Worm (Caenorhabditis elegans) whole organism, L4 larva: ENCODE results near the gene F02D8.9.

Experiments
- D1046.2 ChIP-seq: fragments of 200-800 bp; sonication (Bioruptor generic); IDR thresholded peaks from 2 replicates; pipeline ENCODE4 v1.3.6; 2022; ENCODE audit warnings: missing genetic modification characterization, missing compliant biosample characterization
- F26F4.8 ChIP-seq: fragments of 200-800 bp; sonication (Bioruptor generic); conservative IDR thresholded peaks from 2 replicates; pipeline ENCODE4 v1.3.6; 2022; ENCODE audit warnings: missing genetic modification characterization, missing compliant biosample characterization
- F37D6.2 ChIP-seq: sonication (generic microtip); optimal IDR thresholded peaks from 2 replicates; lab custom pipeline; 2016; ENCODE audit warnings: mild to moderate bottlenecking, missing genetic modification characterization, missing compliant biosample characterization
- F44E2.7 ChIP-seq: fragments of 200-800 bp; sonication (Bioruptor generic); IDR thresholded peaks from 2 replicates; pipeline ENCODE4 v2.1.2; 2022; ENCODE audit warnings: missing genetic modification characterization, missing compliant biosample characterization
- R02D3.7 ChIP-seq: fragments of 150-350 bp; sonication (generic microtip); optimal IDR thresholded peaks from 3 replicates; lab custom pipeline; 2014; ENCODE audit warnings: missing biosample characterization, missing genetic modification characterization
- T20F7.1 ChIP-seq: fragments of 200-800 bp; sonication (Bioruptor generic); optimal IDR thresholded peaks from 2 replicates; lab custom pipeline; 2018; ENCODE audit warnings: mild to moderate bottlenecking, missing genetic modification characterization, missing compliant biosample characterization
- Y105C5A.15 ChIP-seq: fragments of 200-800 bp; sonication (Bioruptor generic); IDR thresholded peaks from 2 replicates; pipeline ENCODE4 v1.3.6; 2022; ENCODE audit warnings: missing genetic modification characterization, missing compliant biosample characterization
- Y5F2A.4 ChIP-seq: fragments of 200-800 bp; sonication (Bioruptor generic); optimal IDR thresholded peaks from 2 replicates; lab custom pipeline; 2018; ENCODE audit warnings: mild to moderate bottlenecking, missing genetic modification characterization, missing compliant biosample characterization
- ama-1 ChIP-seq: fragments of 150-350 bp; optimal IDR thresholded peaks from 2 replicates; lab custom pipeline; 2014; ENCODE audit warnings: inconsistent platforms, mixed read lengths
- arid-1 ChIP-seq: fragments of 200-800 bp; sonication (Bioruptor generic); conservative IDR thresholded peaks from 2 replicates; pipeline ENCODE4 v1.3.6; 2022; ENCODE audit warnings: missing genetic modification reagents, missing genetic modification characterization, missing compliant biosample characterization
- ceh-20 ChIP-seq: fragments of 200-800 bp; sonication (Bioruptor generic); IDR thresholded peaks from 2 replicates; pipeline ENCODE4 v1.3.6; 2022; ENCODE audit warnings: missing genetic modification reagents, missing genetic modification characterization, missing compliant biosample characterization
- ceh-44 ChIP-seq: fragments of 200-800 bp; sonication (Bioruptor generic); IDR thresholded peaks from 2 replicates; pipeline ENCODE4 v1.3.6; 2022; ENCODE audit warnings: missing genetic modification reagents, missing genetic modification characterization, missing compliant biosample characterization
- ceh-82 ChIP-seq: sonication (generic microtip); optimal IDR thresholded peaks from 2 replicates; lab custom pipeline; 2017; ENCODE audit warnings: missing biosample characterization, missing genetic modification characterization
- daf-8 ChIP-seq: fragments of 200-800 bp; sonication (Bioruptor generic); IDR thresholded peaks from 2 replicates; pipeline ENCODE4 v1.3.6; 2022; ENCODE audit warnings: missing genetic modification characterization, missing compliant biosample characterization
- dpl-1 ChIP-seq: fragments of 150-350 bp; optimal IDR thresholded peaks from 2 replicates; lab custom pipeline; 2014; ENCODE audit warnings: missing biosample characterization, missing genetic modification reagents, missing genetic modification characterization
- duxl-1 ChIP-seq: sonication (generic microtip); optimal IDR thresholded peaks from 2 replicates; lab custom pipeline; 2016; ENCODE audit warnings: mild to moderate bottlenecking, missing genetic modification characterization, moderate library complexity, missing compliant biosample characterization; ENCODE audit not compliant: poor library complexity
- fkh-10 ChIP-seq: fragments of 150-350 bp; optimal IDR thresholded peaks from 2 replicates; lab custom pipeline; 2014; ENCODE audit warnings: missing biosample characterization, missing genetic modification reagents, missing genetic modification characterization
- hlh-11 ChIP-seq: fragments of 200-800 bp; sonication (Bioruptor generic); optimal IDR thresholded peaks from 2 replicates; lab custom pipeline; 2018; ENCODE audit warnings: mild to moderate bottlenecking, missing genetic modification characterization, missing compliant biosample characterization
- lim-7 ChIP-seq: fragments of 200-800 bp; sonication (Bioruptor generic); IDR thresholded peaks from 2 replicates; pipeline ENCODE4 v1.3.6; 2022; ENCODE audit warnings: missing genetic modification characterization, missing compliant biosample characterization
- lir-3 ChIP-seq: sonication (generic microtip); optimal IDR thresholded peaks from 2 replicates; lab custom pipeline; 2016; ENCODE audit warnings: mild to moderate bottlenecking, missing genetic modification characterization, missing compliant biosample characterization
- lsy-2 ChIP-seq, 2 experiments: fragments of 150-350 bp in 1 of 2; sonication (generic microtip) in 1 of 2; optimal IDR thresholded peaks; 2 replicates each; lab custom pipeline; 2014 to 2017; ENCODE audit warnings: missing biosample characterization in 2 of 2, missing genetic modification characterization in 2 of 2
- madf-5 ChIP-seq, 2 experiments: fragments of 200-800 bp; sonication (Bioruptor generic); IDR thresholded peaks; 2 replicates each; pipeline ENCODE4 v1.3.6; 2022; ENCODE audit warnings: missing compliant biosample characterization in 2 of 2, missing genetic modification characterization in 2 of 2
- madf-9 ChIP-seq: fragments of 200-800 bp; sonication (Bioruptor generic); conservative IDR thresholded peaks from 2 replicates; pipeline ENCODE4 v1.3.6; 2022; ENCODE audit warnings: missing genetic modification reagents, missing genetic modification characterization, missing compliant biosample characterization
- mdt-29 ChIP-seq: fragments of 200-800 bp; sonication (Bioruptor generic); IDR thresholded peaks from 2 replicates; pipeline ENCODE4 v1.3.6; 2022; ENCODE audit warnings: missing genetic modification reagents, missing genetic modification characterization, missing compliant biosample characterization
- mes-2 ChIP-seq: sonication (generic microtip); optimal IDR thresholded peaks from 2 replicates; lab custom pipeline; 2016; ENCODE audit warnings: missing genotype, mild to moderate bottlenecking, missing genetic modification characterization, missing compliant biosample characterization; ENCODE audit not compliant: poor library complexity, severe bottlenecking
- mxl-2 ChIP-seq: fragments of 200-800 bp; sonication (Bioruptor generic); conservative IDR thresholded peaks from 2 replicates; pipeline ENCODE4 v1.3.6; 2022; ENCODE audit warnings: missing genetic modification reagents, missing genetic modification characterization, missing compliant biosample characterization
- mxl-3 ChIP-seq: fragments of 200-800 bp; sonication (Bioruptor generic); optimal IDR thresholded peaks from 2 replicates; lab custom pipeline; 2018; ENCODE audit warnings: mild to moderate bottlenecking, missing genetic modification characterization, missing compliant biosample characterization
- nhr-11 ChIP-seq: fragments of 150-350 bp; optimal IDR thresholded peaks from 2 replicates; lab custom pipeline; 2014; ENCODE audit warnings: missing biosample characterization, missing genetic modification characterization
- nhr-237 ChIP-seq: sonication (generic microtip); optimal IDR thresholded peaks from 2 replicates; lab custom pipeline; 2017; ENCODE audit warnings: missing biosample characterization, missing genetic modification characterization
- nhr-25 ChIP-seq: sonication (generic microtip); optimal IDR thresholded peaks from 2 replicates; lab custom pipeline; 2017; ENCODE audit warnings: missing genetic modification characterization, mild to moderate bottlenecking, missing compliant biosample characterization, antibody characterized with exemption, moderate library complexity, borderline replicate concordance; ENCODE audit not compliant: insufficient read depth
- nhr-41 ChIP-seq: fragments of 200-800 bp; sonication (Bioruptor generic); IDR thresholded peaks from 2 replicates; pipeline ENCODE4 v1.3.6; 2022; ENCODE audit warnings: missing genetic modification reagents, missing genetic modification characterization, missing compliant biosample characterization
- nhr-42 ChIP-seq: fragments of 200-800 bp; sonication (Bioruptor generic); IDR thresholded peaks from 2 replicates; pipeline ENCODE4 v1.3.6; 2022; ENCODE audit warnings: missing genetic modification characterization, missing compliant biosample characterization
- nhr-77 ChIP-seq: fragments of 150-350 bp; optimal IDR thresholded peaks from 2 replicates; lab custom pipeline; 2014; ENCODE audit warnings: missing biosample characterization, missing genetic modification characterization
- pha-4 ChIP-seq, 2 experiments: fragments of 150-350 bp in 1 of 2; fragments of 200-800 bp in 1 of 2; sonication (Bioruptor generic) in 1 of 2; IDR thresholded peaks in 1 of 2; optimal IDR thresholded peaks in 1 of 2; 2 replicates each; pipeline versions ENCODE4 v1.3.6 to Lab custom; 2014 to 2022; ENCODE audit warnings: missing genetic modification characterization in 2 of 2, missing genetic modification reagents in 2 of 2, missing biosample characterization in 1 of 2, missing compliant biosample characterization in 1 of 2
- rbr-2 ChIP-seq: sonication (generic microtip); optimal IDR thresholded peaks from 2 replicates; lab custom pipeline; 2016; ENCODE audit warnings: missing genotype, missing genetic modification characterization, missing compliant biosample characterization
- saeg-2 ChIP-seq: fragments of 200-800 bp; sonication (Bioruptor generic); IDR thresholded peaks from 2 replicates; pipeline ENCODE4 v1.3.6; 2022; ENCODE audit warnings: missing genetic modification reagents, missing genetic modification characterization, missing compliant biosample characterization
- snpc-4 ChIP-seq: fragments of 150-350 bp; optimal IDR thresholded peaks from 2 replicates; lab custom pipeline; 2014; ENCODE audit warnings: missing biosample characterization, missing genetic modification characterization
- spr-1 ChIP-seq: sonication (generic microtip); optimal IDR thresholded peaks from 2 replicates; lab custom pipeline; 2016; ENCODE audit warnings: mild to moderate bottlenecking, missing genetic modification characterization, missing compliant biosample characterization
- unc-62 ChIP-seq, 3 experiments: fragments of 150-350 bp in 1 of 3; sonication (generic microtip); optimal IDR thresholded peaks in 2 of 3; peaks in 1 of 3; 1 replicate in 1 of 3; 2 replicates in 2 of 3; lab custom pipeline; 2014 to 2017; ENCODE audit warnings: missing biosample characterization in 3 of 3, missing genetic modification characterization in 3 of 3, missing genetic modification reagents in 3 of 3, missing genotype in 1 of 3
- zag-1 ChIP-seq: fragments of 150-350 bp; optimal IDR thresholded peaks from 2 replicates; lab custom pipeline; 2014; ENCODE audit warnings: missing biosample characterization, missing genetic modification characterization
- zfp-3 ChIP-seq: fragments of 200-800 bp; sonication (Bioruptor generic); conservative IDR thresholded peaks from 2 replicates; pipeline ENCODE4 v1.3.6; 2022; ENCODE audit warnings: missing genetic modification reagents, missing genetic modification characterization, missing compliant biosample characterization
- zip-2 ChIP-seq: fragments of 150-350 bp; optimal IDR thresholded peaks from 2 replicates; lab custom pipeline; 2014; ENCODE audit warnings: missing biosample characterization, missing genetic modification characterization
- ztf-11 ChIP-seq: fragments of 150-350 bp; optimal IDR thresholded peaks from 2 replicates; lab custom pipeline; 2014; ENCODE audit warnings: missing biosample characterization, missing genetic modification characterization

The F02D8.9 gene

DNA sequence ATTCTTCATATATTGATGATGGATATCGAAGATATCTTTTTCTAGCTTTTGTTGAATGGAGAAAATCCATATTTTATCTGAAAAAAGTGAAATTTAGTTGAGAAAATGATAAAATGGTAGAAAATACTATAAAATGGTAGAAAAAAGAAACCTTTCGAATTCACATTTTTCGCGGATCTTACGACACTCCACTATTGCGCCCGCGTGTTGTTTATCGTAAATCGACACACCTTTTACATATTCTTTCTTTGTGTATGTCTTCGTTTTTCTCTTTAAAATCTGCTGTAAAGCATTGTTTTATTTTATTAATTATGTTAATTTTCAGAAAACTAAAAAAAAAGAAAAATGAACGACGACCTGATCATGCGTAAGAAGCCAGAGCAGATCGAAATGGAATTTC is 35.3 kb upstream of the F02D8.9 start, which contains the start of the genes cdt-2 and T01C3.2 (continued):
- TF ChIP-seq nhr-25 (tag; lab: Kevin White, UChicago), result no peak
- TF ChIP-seq ceh-82 (tag; lab: Kevin White, UChicago), result no peak
- no peak for TF ChIP-seq zfp-3 (GFP tag; lab: Robert Waterston, UW)
- no peak for TF ChIP-seq D1046.2 (GFP tag; lab: Robert Waterston, UW)
- peak; percentile 95 for TF ChIP-seq T20F7.1 (GFP tag; lab: Kevin White, UChicago)
- no peak for TF ChIP-seq F44E2.7 (GFP tag; lab: Robert Waterston, UW)
- peak; percentile 70 for TF ChIP-seq R02D3.7 (tag; lab: Kevin White, UChicago)
- no peak for TF ChIP-seq lim-7 (GFP tag; lab: Robert Waterston, UW)
- no peak for TF ChIP-seq saeg-2 (GFP tag; lab: Robert Waterston, UW)
- no peak for TF ChIP-seq spr-1 (tag; lab: Kevin White, UChicago)
- no peak for TF ChIP-seq mxl-3 (GFP tag; lab: Kevin White, UChicago)
- no peak for TF ChIP-seq zag-1 (tag; lab: Kevin White, UChicago)
- TF ChIP-seq nhr-11 (tag; lab: Kevin White, UChicago), result no peak
- TF ChIP-seq F26F4.8, result no peak
- TF ChIP-seq hlh-11, result no peak
- no peak for TF ChIP-seq ama-1 (lab: Kevin White, UChicago)
- TF ChIP-seq mdt-29 (GFP tag; lab: Robert Waterston, UW), result no peak
- TF ChIP-seq daf-8 (GFP tag; lab: Robert Waterston, UW), result no peak
- TF ChIP-seq Y5F2A.4 (GFP tag; lab: Kevin White, UChicago), result no peak
- TF ChIP-seq dpl-1 (GFP tag; lab: Kevin White, UChicago), result peak; percentile 83
- TF ChIP-seq pha-4 (GFP tag; IDR thresholded peaks at IDR 0.05; lab: Robert Waterston, UW), result no peak
- no peak for TF ChIP-seq pha-4 (tag; optimal IDR thresholded peaks at IDR 0.05; lab: Kevin White, UChicago)
- TF ChIP-seq nhr-41, result no peak
- no peak for TF ChIP-seq ztf-11
- TF ChIP-seq madf-9 (GFP tag; lab: Robert Waterston, UW), result no peak
- no peak for TF ChIP-seq nhr-77
- no peak for TF ChIP-seq ceh-20 (GFP tag; lab: Robert Waterston, UW)
- no peak for TF ChIP-seq madf-5 (GFP tag; IDR thresholded peaks at IDR 0.05; lab: Robert Waterston, UW)
- no peak for TF ChIP-seq lir-3 (tag; lab: Kevin White, UChicago)
- TF ChIP-seq ceh-44 (GFP tag; lab: Robert Waterston, UW), result no peak
- no peak for TF ChIP-seq snpc-4
- no peak for TF ChIP-seq nhr-42 (GFP tag; lab: Robert Waterston, UW)
- no peak for TF ChIP-seq rbr-2 (tag; lab: Kevin White, UChicago)
- TF ChIP-seq mxl-2 (GFP tag; lab: Robert Waterston, UW), result no peak
- no peak for TF ChIP-seq nhr-237
- no peak for TF ChIP-seq zip-2
- TF ChIP-seq Y105C5A.15 (GFP tag; lab: Robert Waterston, UW), result no peak
- TF ChIP-seq lsy-2 (tag; optimal IDR thresholded peaks at IDR 0.05; lab: Kevin White, UChicago), result peak in 1 of 2 experiments; percentile 58
- no peak for TF ChIP-seq F37D6.2 (tag; lab: Kevin White, UChicago)
- no peak for TF ChIP-seq arid-1 (GFP tag; lab: Robert Waterston, UW)
- TF ChIP-seq mes-2, result peak; percentile 51
- TF ChIP-seq duxl-1 (tag; lab: Kevin White, UChicago), result no peak

DNA sequence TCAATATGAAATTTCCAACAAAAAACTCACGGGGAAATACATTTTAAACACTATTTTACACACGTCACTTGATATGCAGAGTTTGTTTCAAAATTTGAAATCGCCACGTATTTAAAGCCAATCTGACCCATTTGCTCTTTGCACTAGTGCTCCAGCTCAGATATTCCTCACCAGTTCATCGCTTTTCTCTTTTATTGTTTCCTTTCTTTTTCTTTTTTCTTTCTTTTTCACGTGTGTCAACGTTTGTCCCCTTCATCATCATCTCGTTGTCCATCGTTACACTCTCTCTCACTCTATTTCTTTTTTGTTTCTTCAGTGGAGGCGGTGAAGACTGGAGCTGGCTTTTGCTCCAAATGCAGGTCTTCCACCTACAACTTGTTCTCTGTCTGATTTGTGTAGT is 29.0 kb upstream of the F02D8.9 start, which contains the start of gene F02D8.4:
TSS of gene F02D8.4 (plus strand) at position 301 of the 400 bp plus-strand sequence.
- TF ChIP-seq fkh-10 (GFP tag; lab: Kevin White, UChicago), result no peak
- TF ChIP-seq unc-62 (GFP tag; optimal IDR thresholded peaks at IDR 0.05 in 1 of 2; lab: Kevin White, UChicago), result peak in 1 of 2 experiments; percentile 26
- no peak for TF ChIP-seq unc-62 (tag; optimal IDR thresholded peaks at IDR 0.05; lab: Kevin White, UChicago)
- TF ChIP-seq, all 104 proteins: peak for 1
